Fruit fly (Drosophila melanogaster) whole organism: ENCODE data around the gene CG2278.
A peak's percentile ranks its signal among the peaks of the same experiment; 100 is the strongest.

ENCODE experiments used
- CG8478 ChIP-seq: fragments of >200 bp; optimal IDR thresholded peaks from 2 replicates; lab custom pipeline; 2018; ENCODE audit warnings: inconsistent platforms
- Dll ChIP-seq: fragments of >200 bp; optimal IDR thresholded peaks from 2 replicates; lab custom pipeline; 2017
- EcR ChIP-seq, 2 experiments: fragments of >200 bp; optimal IDR thresholded peaks; 2 replicates each; lab custom pipeline; 2017; ENCODE audit warnings: missing biosample characterization in 2 of 2, missing genetic modification characterization in 2 of 2, missing genetic modification reagents in 2 of 2
- pan ChIP-seq: fragments of >200 bp; optimal IDR thresholded peaks from 2 replicates; lab custom pipeline; 2017
- psq ChIP-seq: fragments of >200 bp; optimal IDR thresholded peaks from 2 replicates; lab custom pipeline; 2017
- usp ChIP-seq: fragments of >200 bp; optimal IDR thresholded peaks from 2 replicates; lab custom pipeline; 2017; ENCODE audit warnings: missing biosample characterization, missing genetic modification characterization, mixed read lengths

CG2278 gene

DNA sequence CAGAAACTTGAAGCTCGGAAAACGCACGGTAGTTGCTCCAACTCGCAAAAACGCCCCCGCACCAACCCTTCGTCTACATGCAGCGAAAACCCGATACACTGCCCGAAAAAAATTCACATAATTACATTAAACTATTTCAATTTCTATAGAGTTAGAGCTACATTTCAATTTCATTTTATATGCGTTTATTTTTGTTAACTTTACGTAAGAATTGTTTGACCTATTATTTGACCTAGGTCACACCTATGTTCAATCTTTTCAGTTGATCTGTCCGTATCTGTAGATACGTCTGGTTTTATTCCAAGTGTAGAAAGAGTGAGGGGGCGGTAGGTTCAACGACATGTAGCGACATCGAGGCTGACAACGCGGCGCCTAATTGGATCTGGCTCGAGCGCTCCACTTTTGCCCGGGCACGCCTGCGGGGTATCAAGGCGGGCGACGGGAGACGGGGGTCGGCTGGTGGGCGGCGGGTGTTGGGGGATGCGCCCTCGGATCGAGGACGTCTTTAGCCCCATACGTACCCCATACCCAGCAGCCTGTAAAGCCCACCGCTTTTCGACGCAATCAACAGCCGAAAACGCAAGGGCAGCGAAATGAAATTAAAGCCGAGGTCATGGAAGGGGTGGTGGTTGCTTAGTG is 32.8 kb upstream of the CG2278 start:
- TF ChIP-seq pan (lab: Kevin White, UChicago) (no peak), psq (lab: Kevin White, UChicago) (no peak), usp (GFP tag; lab: Kevin White, UChicago) (no peak), Dll (no peak), CG8478 (no peak)

DNA sequence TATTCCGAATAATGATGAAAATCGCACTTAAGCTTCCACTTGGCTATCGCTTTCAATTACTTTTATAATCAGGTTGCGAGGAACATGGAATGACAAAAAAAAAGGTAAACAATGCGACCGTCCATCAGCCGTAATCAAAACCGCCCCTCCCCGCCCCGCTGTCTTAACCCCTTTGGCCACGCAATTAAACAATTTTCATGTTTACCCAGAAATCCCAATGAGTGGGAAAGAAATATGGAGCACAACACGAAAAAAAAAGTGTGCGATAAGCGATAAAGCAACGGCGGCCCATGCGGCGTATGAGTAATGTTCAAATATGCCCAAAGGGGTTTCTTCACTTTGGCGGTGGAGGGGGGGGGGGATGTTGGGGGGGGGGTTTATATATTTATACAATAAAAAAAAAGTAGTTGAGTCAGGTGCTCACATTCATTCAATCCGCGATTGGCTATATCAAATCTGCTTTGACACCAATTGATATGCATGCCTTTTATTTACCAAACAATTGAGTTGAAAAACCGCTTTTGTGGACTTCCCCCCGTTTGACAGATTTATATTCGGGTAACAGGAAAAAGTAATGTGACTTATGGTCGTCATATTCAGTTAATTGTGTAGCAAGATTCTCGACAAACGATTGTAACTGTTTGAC is 29.0 kb upstream of the CG2278 start:
- no peak for TF ChIP-seq Dll
- no peak for TF ChIP-seq pan (lab: Kevin White, UChicago)
- TF ChIP-seq usp (GFP tag; lab: Kevin White, UChicago) = no peak
- no peak for TF ChIP-seq EcR (GFP tag; optimal IDR thresholded peaks at IDR 0.05; lab: Kevin White, UChicago)
- TF ChIP-seq psq (lab: Kevin White, UChicago) = no peak
- TF ChIP-seq CG8478 = no peak

dm6 chrX:8196598-8197228 is 26.6 kb upstream of the CG2278 start:
- TF ChIP-seq EcR (GFP tag; optimal IDR thresholded peaks at IDR 0.05; lab: Kevin White, UChicago) (peak in 1 of 2 experiments; percentile 55), pan (lab: Kevin White, UChicago) (no peak)

DNA sequence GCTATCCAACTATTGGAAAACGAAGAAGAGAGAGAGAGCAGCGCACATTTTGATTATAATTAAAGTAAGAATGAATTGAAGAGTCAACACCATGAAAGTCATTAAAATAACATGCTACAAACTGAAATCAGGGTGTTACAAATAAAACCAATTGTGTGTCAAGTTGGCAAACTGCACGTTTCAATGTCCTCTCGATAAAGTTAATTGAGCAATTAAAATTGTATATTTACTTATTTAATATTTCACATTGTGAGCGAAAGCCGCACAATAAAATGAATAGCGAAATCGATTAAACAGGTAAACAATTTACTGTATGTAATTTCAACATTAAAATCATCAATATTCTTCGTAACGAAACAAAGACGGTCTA is 26.1 kb upstream of the CG2278 start:
- TF ChIP-seq psq (lab: Kevin White, UChicago) = no peak
- no peak for TF ChIP-seq usp (GFP tag; lab: Kevin White, UChicago)
- no peak for TF ChIP-seq Dll
- TF ChIP-seq pan (lab: Kevin White, UChicago) = no peak
- no peak for TF ChIP-seq CG8478
- no peak for TF ChIP-seq EcR (GFP tag; optimal IDR thresholded peaks at IDR 0.05; lab: Kevin White, UChicago)

- TF ChIP-seq pan (lab: Kevin White, UChicago) = no peak
- TF ChIP-seq psq (lab: Kevin White, UChicago) = no peak
- no peak for TF ChIP-seq EcR (GFP tag; optimal IDR thresholded peaks at IDR 0.05; lab: Kevin White, UChicago)
- TF ChIP-seq Dll = no peak
- no peak for TF ChIP-seq usp (GFP tag; lab: Kevin White, UChicago)
- no peak for TF ChIP-seq CG8478
Observed at dm6 chrX:8195449-8196156, 25.5 kb upstream of the CG2278 start.

DNA sequence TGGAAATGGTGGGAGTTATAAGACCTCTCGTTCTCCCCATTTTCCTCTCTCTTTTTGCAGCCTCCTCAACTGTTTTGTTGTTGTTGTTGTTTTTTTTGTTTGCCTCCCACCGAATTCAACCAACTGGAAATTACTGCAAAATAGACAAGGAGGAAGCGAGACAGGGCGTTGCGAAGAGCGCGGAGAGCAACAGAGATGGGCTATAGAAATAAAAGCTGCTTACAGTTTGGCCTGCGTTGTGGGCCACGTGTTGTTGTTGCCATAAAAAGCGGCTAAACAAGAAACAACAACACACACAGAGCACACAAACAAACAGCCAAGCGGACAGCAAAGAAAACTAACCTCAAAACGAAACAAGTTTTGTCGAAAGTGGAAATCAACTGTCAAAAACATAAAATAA is 24.5 kb upstream of the CG2278 start:
- TF ChIP-seq pan (lab: Kevin White, UChicago) = no peak
- no peak for TF ChIP-seq psq (lab: Kevin White, UChicago)
- no peak for TF ChIP-seq EcR (GFP tag; optimal IDR thresholded peaks at IDR 0.05; lab: Kevin White, UChicago)
- no peak for TF ChIP-seq CG8478
- no peak for TF ChIP-seq usp (GFP tag; lab: Kevin White, UChicago)
- no peak for TF ChIP-seq Dll

DNA sequence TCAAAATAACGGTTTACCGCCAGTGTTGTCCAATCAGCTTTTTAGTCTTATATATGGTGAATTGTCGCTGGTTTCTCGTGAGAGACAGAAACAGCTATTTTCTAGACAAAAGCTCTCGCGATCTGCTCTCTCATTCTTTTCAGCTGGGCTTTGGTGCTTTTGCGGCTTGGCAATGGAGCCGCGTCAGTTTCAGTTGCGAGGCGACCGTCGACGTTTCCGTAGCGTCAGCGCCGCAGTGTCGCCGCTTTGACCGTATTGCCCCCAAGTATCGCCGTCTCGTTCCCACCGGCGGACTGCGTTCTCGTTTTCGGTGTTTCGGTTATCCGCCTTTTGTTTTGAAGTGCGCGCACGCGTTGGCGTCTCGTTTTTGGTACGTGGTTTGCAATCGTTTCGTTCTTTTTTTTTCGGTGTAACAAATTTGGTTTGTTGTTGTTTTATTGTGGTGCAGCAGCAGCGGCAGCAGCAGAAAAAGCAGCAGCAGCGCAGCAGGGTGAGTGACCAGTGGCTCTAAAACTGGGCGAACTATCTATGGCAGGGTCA is 23.0 kb upstream of the CG2278 start:
- no peak for TF ChIP-seq CG8478
- no peak for TF ChIP-seq EcR (GFP tag; optimal IDR thresholded peaks at IDR 0.05; lab: Kevin White, UChicago)
- no peak for TF ChIP-seq pan (lab: Kevin White, UChicago)
- TF ChIP-seq Dll = no peak
- TF ChIP-seq usp (GFP tag; lab: Kevin White, UChicago) = no peak
- no peak for TF ChIP-seq psq (lab: Kevin White, UChicago)

- TF ChIP-seq psq (lab: Kevin White, UChicago) (no peak), usp (GFP tag; lab: Kevin White, UChicago) (no peak), EcR (GFP tag; optimal IDR thresholded peaks at IDR 0.05; lab: Kevin White, UChicago) (no peak), CG8478 (no peak), pan (lab: Kevin White, UChicago) (no peak)
Observed at dm6 chrX:8192191-8192590, 22.1 kb upstream of the CG2278 start.

DNA sequence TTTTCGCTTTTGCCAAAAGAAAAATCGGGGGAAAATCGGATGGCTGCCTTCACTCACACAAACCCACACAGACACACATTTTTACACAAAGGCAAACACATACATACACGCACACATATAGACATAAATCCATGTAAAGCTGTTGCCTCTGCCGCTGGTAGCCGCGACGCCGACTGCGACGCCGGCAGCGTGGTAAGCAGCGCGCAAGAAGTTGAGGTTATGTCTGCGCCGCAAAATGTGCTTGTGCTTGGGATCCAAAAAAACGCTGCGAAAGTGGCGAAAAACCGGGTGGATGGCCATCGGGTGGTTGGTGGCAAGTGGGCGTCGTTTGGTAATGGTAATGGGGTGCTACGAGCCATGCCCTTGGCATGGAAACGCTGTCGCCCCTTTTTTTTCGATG is 9.8 kb upstream of the CG2278 start:
- no peak for TF ChIP-seq CG8478
- TF ChIP-seq Dll = no peak
- no peak for TF ChIP-seq psq (lab: Kevin White, UChicago)
- TF ChIP-seq pan (lab: Kevin White, UChicago) = no peak
- TF ChIP-seq usp (GFP tag; lab: Kevin White, UChicago) = no peak
- TF ChIP-seq EcR (GFP tag; optimal IDR thresholded peaks at IDR 0.05; lab: Kevin White, UChicago) = no peak

DNA sequence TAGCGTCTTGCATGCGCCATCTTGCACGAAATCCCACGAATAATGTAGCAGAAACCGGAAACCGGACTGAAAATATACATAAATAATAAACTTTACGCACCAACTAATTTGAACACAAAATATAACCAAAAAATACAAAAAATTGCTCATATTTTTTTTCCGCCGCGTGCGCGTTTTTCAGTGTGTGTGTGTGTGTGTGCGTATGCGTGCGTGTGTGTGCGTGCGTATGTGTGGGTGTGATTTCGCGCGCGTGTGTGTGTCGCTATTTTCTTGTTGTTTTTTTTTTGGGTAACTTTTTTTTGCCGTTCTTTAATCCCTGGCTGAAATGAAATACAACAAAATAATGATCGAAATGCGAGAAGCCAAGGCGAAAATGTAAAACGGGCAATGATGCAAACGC is 8.9 kb upstream of the CG2278 start:
- TF ChIP-seq usp (GFP tag; lab: Kevin White, UChicago) = no peak
- TF ChIP-seq Dll = no peak
- no peak for TF ChIP-seq EcR (GFP tag; optimal IDR thresholded peaks at IDR 0.05; lab: Kevin White, UChicago)

- TF ChIP-seq pan (lab: Kevin White, UChicago) (no peak), psq (lab: Kevin White, UChicago) (no peak), EcR (GFP tag; optimal IDR thresholded peaks at IDR 0.05; lab: Kevin White, UChicago) (no peak), usp (GFP tag; lab: Kevin White, UChicago) (no peak), CG8478 (no peak), Dll (no peak)
Observed at dm6 chrX:8178165-8178955, 8.3 kb upstream of the CG2278 start, which contains the start of gene sdt. sdt (plus strand) TSS chrX:8178549.
